Fruit fly (Drosophila melanogaster): ENCODE results near the gene CG8132.

CG8132 gene

DNA sequence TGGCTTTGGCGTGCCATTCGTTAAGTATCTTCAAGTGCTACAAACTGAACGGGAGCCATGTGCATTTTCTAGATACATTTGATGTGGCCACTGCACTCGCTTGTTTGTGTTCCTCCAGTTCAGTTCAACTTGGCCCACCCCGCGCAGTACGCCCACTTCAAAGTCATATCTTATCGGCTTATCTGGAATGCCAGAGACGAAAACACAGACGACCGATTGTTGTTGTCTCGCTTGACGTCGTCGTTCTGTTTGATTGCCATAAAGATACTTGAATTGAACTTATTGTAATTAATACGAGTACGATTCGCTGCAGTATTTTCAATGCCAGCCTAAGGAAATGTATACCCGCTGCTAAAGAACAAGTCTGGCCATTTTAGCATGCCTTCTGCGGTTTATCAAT, 13.7 kb upstream of the CG8132 start (continued):
- TF ChIP-seq CG11247 (GFP tag; IDR thresholded peaks at IDR 0.05) (no peak), Tbp (GFP tag; optimal IDR thresholded peaks at IDR 0.05) (no peak), Vsx1 (GFP tag; optimal IDR thresholded peaks at IDR 0.05) (peak; percentile 13), grn (GFP tag; optimal IDR thresholded peaks at IDR 0.05) (peak; percentile 90), Antp (GFP tag; optimal IDR thresholded peaks at IDR 0.05) (no peak), CkIIα-i1 (GFP tag; IDR thresholded peaks at IDR 0.05) (no peak), bab2 (GFP tag; optimal IDR thresholded peaks at IDR 0.05) (no peak), bigmax (GFP tag; optimal IDR thresholded peaks at IDR 0.05) (no peak), CG8944 (GFP tag; optimal IDR thresholded peaks at IDR 0.05) (no peak), tna (GFP tag; IDR thresholded peaks at IDR 0.05; ENCODE audit: partially characterized antibody) (no peak), ranshi (GFP tag; IDR thresholded peaks at IDR 0.05) (no peak), bcd (GFP tag; optimal IDR thresholded peaks at IDR 0.05) (no peak), zen (tag; optimal IDR thresholded peaks at IDR 0.05) (no peak), ERR (GFP tag; optimal IDR thresholded peaks at IDR 0.05) (no peak), Mes4 (GFP tag; optimal IDR thresholded peaks at IDR 0.05) (no peak), HLH3B (GFP tag; IDR thresholded peaks at IDR 0.05) (no peak), cad (GFP tag; optimal IDR thresholded peaks at IDR 0.05) (no peak), CG33213 (GFP tag; optimal IDR thresholded peaks at IDR 0.05) (no peak), corto (GFP tag; optimal IDR thresholded peaks at IDR 0.05) (no peak), esg (GFP tag; conservative IDR thresholded peaks at IDR 0.05) (no peak), Sox100B (GFP tag; optimal IDR thresholded peaks at IDR 0.05) (no peak), al (GFP tag; IDR thresholded peaks at IDR 0.05) (no peak), Ptx1 (GFP tag; IDR thresholded peaks at IDR 0.05) (no peak), chinmo (GFP tag; IDR thresholded peaks at IDR 0.05; ENCODE audit: partially characterized antibody) (0 out of 4 replicates have a peak, but pooled peaks have one; percentile 32)

DNA sequence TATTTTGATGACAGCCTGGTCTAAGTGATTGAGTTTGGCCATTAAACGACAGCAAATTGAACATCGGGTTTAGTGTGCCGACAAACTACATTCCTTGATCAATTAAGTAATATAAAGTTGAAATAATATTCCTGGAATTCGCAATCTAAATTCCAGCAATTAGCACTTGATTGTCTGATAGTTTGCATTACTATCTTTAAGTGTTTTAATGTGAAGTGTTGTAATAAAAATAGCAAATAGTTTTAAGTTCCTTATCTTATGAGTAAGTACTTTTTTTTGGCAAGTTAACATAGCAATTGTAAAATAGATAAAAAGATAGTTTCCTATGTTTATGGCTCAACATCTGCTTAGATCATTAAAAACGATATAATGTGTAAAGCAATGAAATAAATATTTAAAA, 13.0 kb upstream of the CG8132 start:
- no peak for TF ChIP-seq CG6683 (GFP tag; optimal IDR thresholded peaks at IDR 0.05)
- TF ChIP-seq sd (tag; optimal IDR thresholded peaks at IDR 0.05) = peak; percentile 59
- TF ChIP-seq exex (tag; optimal IDR thresholded peaks at IDR 0.05) = peak; percentile 52

DNA sequence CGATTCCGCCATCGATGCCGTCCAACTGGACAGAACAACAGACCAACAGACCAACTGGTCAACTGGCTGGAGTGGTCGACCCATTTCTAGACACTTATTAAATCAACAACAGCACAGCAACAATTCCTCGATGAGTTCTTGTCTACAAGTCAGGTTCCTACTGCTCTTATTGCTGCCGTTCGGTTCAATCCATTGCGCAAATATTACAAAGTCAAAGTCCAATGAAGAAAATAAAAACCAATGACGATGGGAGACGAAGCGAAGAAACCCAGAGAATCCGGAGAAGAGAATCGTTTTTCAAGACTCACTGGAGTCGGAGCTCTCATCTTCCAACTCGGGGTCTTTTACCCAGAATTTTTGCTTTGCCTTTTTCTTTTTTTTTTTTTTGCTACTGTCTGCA, 12.3 kb upstream of the CG8132 start:
- TF ChIP-seq Drgx (GFP tag; IDR thresholded peaks at IDR 0.05) = peak; percentile 50; the same call in 1 of the 2 replicates
- no peak for TF ChIP-seq CG14050 (GFP tag; IDR thresholded peaks at IDR 0.05)
- 0 out of 2 replicates have a peak, but pooled peaks have one; percentile 20 for TF ChIP-seq Atf6 (GFP tag; IDR thresholded peaks at IDR 0.05)
- peak in 1 of 2 experiments; percentile 72 for TF ChIP-seq bsh (GFP tag; optimal IDR thresholded peaks at IDR 0.05)
- TF ChIP-seq nom (GFP tag; optimal IDR thresholded peaks at IDR 0.05) = peak; percentile 96
- no peak for TF ChIP-seq Six4 (GFP tag; optimal IDR thresholded peaks at IDR 0.05)

DNA sequence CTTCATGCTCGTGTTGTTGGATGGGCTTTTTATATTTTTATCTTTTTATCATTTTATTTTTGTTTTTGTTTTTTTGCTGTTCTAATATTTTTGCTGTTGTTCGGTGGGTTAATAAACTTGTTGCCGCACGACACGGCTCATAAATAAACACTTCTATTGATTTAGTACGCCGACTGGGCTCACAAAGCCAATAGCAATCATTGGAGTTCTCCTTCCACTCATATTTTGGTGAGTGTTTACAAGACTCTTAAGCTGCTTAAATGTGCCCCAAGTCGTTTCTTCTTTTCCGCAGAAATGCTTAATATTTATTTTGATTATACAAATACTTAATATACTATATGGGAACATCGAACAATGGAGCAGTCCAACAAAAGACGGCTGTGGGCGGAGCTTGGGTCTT, 11.1 kb upstream of the CG8132 start:
- TF ChIP-seq CG3281 (GFP tag; optimal IDR thresholded peaks at IDR 0.05) = peak; percentile 40
- no peak for TF ChIP-seq Rx (GFP tag; IDR thresholded peaks at IDR 0.05)
- TF ChIP-seq CG2678 (tag; optimal IDR thresholded peaks at IDR 0.05) = peak; percentile 40
- peak; percentile 17 for TF ChIP-seq CG4707 (GFP tag; optimal IDR thresholded peaks at IDR 0.05)
- 0 out of 3 replicates have a peak, but pooled peaks have one; percentile 18 for TF ChIP-seq CG17361 (GFP tag; IDR thresholded peaks at IDR 0.05)
- peak; percentile 24 for TF ChIP-seq exex (tag; optimal IDR thresholded peaks at IDR 0.05)
- no peak for TF ChIP-seq gcm2 (GFP tag; optimal IDR thresholded peaks at IDR 0.05)
- TF ChIP-seq Meics (GFP tag; optimal IDR thresholded peaks at IDR 0.05) = peak; percentile 26
- peak; percentile 51 for TF ChIP-seq CG15514 (GFP tag; optimal IDR thresholded peaks at IDR 0.05)
- TF ChIP-seq CG15696 (tag; optimal IDR thresholded peaks at IDR 0.05) = peak; percentile 41
- TF ChIP-seq Med (GFP tag) = peak; percentile 65
- TF ChIP-seq CG10543 (GFP tag; optimal IDR thresholded peaks at IDR 0.05) = peak; percentile 34
- no peak for TF ChIP-seq CG4617 (GFP tag; optimal IDR thresholded peaks at IDR 0.05; ENCODE audit: borderline replicate concordance)
- no peak for TF ChIP-seq MBD-R2 (GFP tag; IDR thresholded peaks at IDR 0.05)
- TF ChIP-seq CG10209 (GFP tag; optimal IDR thresholded peaks at IDR 0.05) = peak; percentile 5
- 0 out of 4 replicates have a peak, but pooled peaks have one; percentile 15 for TF ChIP-seq chinmo (GFP tag; IDR thresholded peaks at IDR 0.05; ENCODE audit: partially characterized antibody)
- peak; percentile 22 for TF ChIP-seq CG18599 (GFP tag; optimal IDR thresholded peaks at IDR 0.05)
